Fruit fly (Drosophila melanogaster) whole organism, larva: ENCODE measurements around the gene CG17230.

ENCODE experiments used
- noc ChIP-seq: fragments of 200-800 bp; sonication (Bioruptor generic); optimal IDR thresholded peaks from 3 replicates; lab custom pipeline; 2019; ENCODE audit warnings: missing biosample characterization, mild to moderate bottlenecking, missing genetic modification characterization, moderate library complexity

Gene CG17230

dm6 chr3R:11437528-11437927 lies at the start of gene CG17230:
Gene CG17230, plus strand, starts transcription at chr3R:11437785.
- no peak for TF ChIP-seq noc (tag; lab: Kevin White, UChicago)

- TF ChIP-seq noc (tag; lab: Kevin White, UChicago), result no peak
These were observed 44.8 kb upstream of the CG17230 start for dm6 chr3R:11392805-11393204.

DNA sequence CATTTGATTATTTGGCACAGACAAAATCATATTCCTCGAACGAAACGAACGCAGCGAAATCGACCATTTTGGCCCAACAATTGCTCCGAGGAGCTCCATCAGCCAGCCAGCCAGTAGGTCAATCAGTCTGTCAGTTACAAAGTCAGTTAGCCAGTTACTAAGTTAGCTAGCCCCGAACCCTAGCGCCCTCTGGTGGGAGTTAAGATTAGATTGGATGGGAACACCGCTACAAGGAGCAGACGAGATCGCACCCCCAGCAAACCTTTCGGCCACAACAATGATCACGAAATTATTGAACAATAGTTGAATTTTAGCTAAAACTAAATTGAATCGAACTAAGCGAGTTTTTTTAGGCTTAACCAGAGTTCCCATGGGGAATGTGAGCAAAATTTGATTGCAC lies 43.7 kb upstream of the CG17230 start:
- no peak for TF ChIP-seq noc (tag; lab: Kevin White, UChicago)

- no peak for TF ChIP-seq noc (tag; lab: Kevin White, UChicago)
These were observed 42.0 kb upstream of the CG17230 start for dm6 chr3R:11395541-11395940.

DNA sequence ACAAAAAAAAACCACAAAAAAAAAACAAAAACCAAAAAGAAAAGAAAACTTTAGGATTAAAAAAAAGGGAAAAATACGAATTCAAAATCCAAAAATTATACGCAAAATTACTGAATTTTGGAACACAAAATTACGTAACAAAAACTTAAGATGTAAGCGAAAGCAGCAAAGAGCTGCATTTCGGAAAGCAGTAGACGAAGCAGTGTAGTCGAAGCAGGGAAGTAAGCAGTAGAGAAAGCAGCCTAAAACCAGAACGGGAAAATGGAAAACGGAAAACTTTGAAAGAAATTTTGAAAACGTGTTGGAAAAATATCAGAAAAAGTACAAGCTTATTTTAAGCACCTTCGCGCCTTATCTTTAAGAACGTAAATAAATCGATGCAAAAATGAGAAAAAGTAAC lies 34.7 kb upstream of the CG17230 start:
- no peak for TF ChIP-seq noc (tag; lab: Kevin White, UChicago)

dm6 chr3R:11407733-11408134 lies 29.9 kb upstream of the CG17230 start, which contains the start of gene mRpL40:
Gene mRpL40, plus strand, starts transcription at chr3R:11407918.
- no peak for TF ChIP-seq noc (tag; lab: Kevin White, UChicago)

DNA sequence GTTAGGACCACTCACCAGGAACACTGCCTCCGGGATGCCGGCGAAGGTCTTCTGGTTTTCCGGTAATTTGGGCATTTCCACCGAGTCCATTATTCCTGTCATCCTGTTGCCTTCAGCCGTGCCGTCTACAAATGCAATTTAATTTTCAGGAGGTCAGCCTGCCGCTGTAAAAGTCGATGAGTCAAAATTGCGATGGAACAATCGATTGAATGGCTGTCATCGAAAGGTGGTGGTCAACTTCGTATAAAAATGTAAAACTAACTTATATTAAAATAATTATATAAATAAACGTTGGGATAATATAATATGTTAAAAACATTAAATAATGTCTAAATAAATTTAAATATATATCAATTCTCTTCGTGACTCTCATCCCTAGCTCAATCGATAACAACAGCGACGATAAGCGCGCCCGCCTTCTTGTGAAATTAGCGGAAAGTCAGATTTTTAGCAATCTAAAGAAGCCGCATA lies 27.9 kb upstream of the CG17230 start, which contains the start of the genes mgr and Irbp:
TSS of gene mgr (minus strand) at position 209 of the 471 bp plus-strand sequence.
TSS of gene Irbp (plus strand) at position 381 of the 471 bp plus-strand sequence.
- TF ChIP-seq noc (tag; lab: Kevin White, UChicago), result peak; percentile 92

- TF ChIP-seq noc (tag; lab: Kevin White, UChicago), result no peak
These were observed 25.2 kb upstream of the CG17230 start, which contains the start of gene Ipo9 for dm6 chr3R:11412371-11412770. Gene Ipo9, plus strand, starts transcription at chr3R:11412522.

DNA sequence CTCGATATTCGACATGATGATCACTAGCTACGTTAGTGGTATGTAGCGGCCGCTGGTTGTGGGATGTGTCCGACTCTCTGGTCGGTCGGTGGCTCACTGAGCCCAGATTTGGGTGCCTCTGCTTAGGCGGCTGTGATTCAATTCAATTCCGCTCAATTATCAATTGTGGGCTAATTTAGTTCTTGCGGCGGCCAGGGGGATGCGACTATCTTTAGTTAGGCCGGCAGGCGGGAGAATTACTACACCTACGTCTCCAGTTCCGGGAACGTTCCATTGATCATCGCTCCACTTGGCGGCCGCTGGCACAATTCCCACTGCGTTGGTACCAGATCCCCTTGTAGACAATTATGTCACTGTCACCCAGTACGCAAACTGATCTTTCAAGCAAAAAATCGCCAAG lies 19.0 kb upstream of the CG17230 start, which contains the start of the genes bumpel and CG45676:
TSS of gene bumpel (minus strand) at position 101 of the 400 bp plus-strand sequence.
TSS of gene CG45676 (plus strand) at position 318 of the 400 bp plus-strand sequence.
- TF ChIP-seq noc (tag; lab: Kevin White, UChicago), result no peak

- peak; percentile 81 for TF ChIP-seq noc (tag; lab: Kevin White, UChicago)
These were observed 15.9 kb upstream of the CG17230 start, which contains the start of the genes ninaG and Sptz for dm6 chr3R:11421643-11422122. Gene ninaG, minus strand, starts transcription at chr3R:11421693. Gene Sptz, plus strand, starts transcription at chr3R:11422092.

DNA sequence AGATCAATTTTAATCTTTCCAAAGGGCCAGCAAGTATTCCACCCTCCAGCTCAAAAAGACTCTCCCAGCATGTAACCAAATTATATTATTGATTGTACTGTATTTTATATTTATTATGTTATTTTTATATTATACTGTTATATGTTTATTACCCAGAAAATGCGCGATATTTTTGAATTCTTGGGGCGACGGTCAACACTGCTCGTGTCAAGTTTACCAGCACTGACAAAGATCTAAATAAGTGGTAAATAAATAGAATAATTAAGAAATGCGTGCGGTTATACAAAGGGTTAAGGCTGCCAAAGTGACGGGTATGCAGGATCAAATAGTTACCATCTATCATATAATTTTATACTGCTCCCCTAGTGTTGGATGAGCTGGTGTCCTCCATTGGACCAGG lies 7.8 kb upstream of the CG17230 start, which contains the start of gene Dtd:
TSS of gene Dtd (plus strand) at position 248 of the 400 bp plus-strand sequence.
- TF ChIP-seq noc (tag; lab: Kevin White, UChicago), result no peak

dm6 chr3R:11430307-11430706 lies 7.3 kb upstream of the CG17230 start:
- no peak for TF ChIP-seq noc (tag; lab: Kevin White, UChicago)

dm6 chr3R:11431395-11431977 lies 6.1 kb upstream of the CG17230 start, which contains the start of the genes RpL24-like and CG5276:
Gene RpL24-like, minus strand, starts transcription at chr3R:11431582.
Gene CG5276, plus strand, starts transcription at chr3R:11431738.
- no peak for TF ChIP-seq noc (tag; lab: Kevin White, UChicago)

dm6 chr3R:11435537-11436234 lies 1.9 kb upstream of the CG17230 start, which contains the start of the genes Exd2 and CG5281:
Gene Exd2, minus strand, starts transcription at chr3R:11435703.
Gene CG5281, plus strand, starts transcription at chr3R:11435850.
- no peak for TF ChIP-seq noc (tag; lab: Kevin White, UChicago)

dm6 chr3R:11441038-11441437 lies 3.5 kb downstream of the CG17230 start:
- no peak for TF ChIP-seq noc (tag; lab: Kevin White, UChicago)

- TF ChIP-seq noc (tag; lab: Kevin White, UChicago), result no peak
These were observed 12.1 kb downstream of the CG17230 start for dm6 chr3R:11449688-11450087.
